Worm (Caenorhabditis elegans) whole organism, L4/young adult: ENCODE measurements around the gene E02H1.6.

Experiments used
- dao-5 ChIP-seq: sonication (generic microtip); optimal IDR thresholded peaks from 2 replicates; lab custom pipeline; 2016; ENCODE audit warnings: missing genotype, missing genetic modification characterization, moderate library complexity, missing compliant biosample characterization
- him-1 ChIP-seq: sonication (generic microtip); optimal IDR thresholded peaks from 2 replicates; lab custom pipeline; 2016; ENCODE audit warnings: missing genotype, missing genetic modification reagents, missing genetic modification characterization, missing compliant biosample characterization

DNA sequence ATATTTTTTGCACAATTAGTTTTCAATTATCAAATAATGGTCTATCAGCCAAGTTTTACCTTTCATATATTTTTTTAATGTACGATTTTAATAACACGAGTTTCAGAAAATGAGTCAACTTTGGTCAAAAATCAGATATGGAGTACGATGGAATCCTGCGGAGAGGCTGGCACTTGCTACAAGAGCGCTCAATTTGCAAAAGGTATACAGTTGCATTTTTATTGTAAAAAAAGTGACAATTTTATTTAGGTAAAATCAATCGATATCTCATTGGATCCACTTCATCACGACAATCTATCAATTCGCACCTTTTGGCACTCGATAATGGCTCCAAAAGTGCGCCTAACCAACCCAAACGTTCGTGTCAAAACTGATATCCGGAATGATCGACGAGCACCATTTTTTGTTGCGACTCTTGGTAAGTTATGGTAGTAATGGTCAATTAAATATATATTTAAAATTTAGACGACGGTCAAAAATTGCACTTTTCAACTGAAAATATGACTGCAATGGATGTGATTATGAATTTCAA, 1.1 kb downstream of the E02H1.6 start, which contains the start of gene mrpl-53:
- no peak for TF ChIP-seq him-1 (tag; lab: Kevin White, UChicago)
- TF ChIP-seq dao-5 (tag; lab: Kevin White, UChicago), result no peak
